Fruit fly (Drosophila melanogaster) Kc167 (cell line): ENCODE data around the gene CG16700.

Experiments used
- Myc ChIP-seq: fragments of >200 bp; optimal IDR thresholded peaks from 2 replicates; lab custom pipeline; 2017; ENCODE audit warnings: missing external identifiers
- Sin3A ChIP-seq: fragments of >200 bp; optimal IDR thresholded peaks from 2 replicates; lab custom pipeline; 2018; ENCODE audit warnings: missing external identifiers
- psq ChIP-seq: fragments of >200 bp; optimal IDR thresholded peaks from 2 replicates; lab custom pipeline; 2017; ENCODE audit warnings: missing external identifiers
- ttk ChIP-seq: sonication (Bioruptor generic); optimal IDR thresholded peaks from 2 replicates; lab custom pipeline; 2017; ENCODE audit warnings: missing external identifiers

dm6 chrX:17111958-17112953, 20.6 kb downstream of the CG16700 start:
- TF ChIP-seq ttk (lab: Kevin White, UChicago) (no peak), Sin3A (lab: Kevin White, UChicago) (no peak), psq (no peak), Myc (lab: Kevin White, UChicago) (no peak)
